Fruit fly (Drosophila melanogaster): ENCODE data around the gene Cpr97Eb.

The Cpr97Eb gene

dm6 chr3R:27070906-27071498 lies 19.9 kb downstream of the Cpr97Eb start (continued):
- no peak for TF ChIP-seq CG34376 (GFP tag; optimal IDR thresholded peaks at IDR 0.05)
- TF ChIP-seq CG1832 (GFP tag; optimal IDR thresholded peaks at IDR 0.05): no peak
- no peak for TF ChIP-seq gsb-n (tag; optimal IDR thresholded peaks at IDR 0.05)
- no peak for TF ChIP-seq CG10209 (GFP tag; optimal IDR thresholded peaks at IDR 0.05)
- TF ChIP-seq CG7987 (GFP tag; optimal IDR thresholded peaks at IDR 0.05): no peak
- TF ChIP-seq CG4424 (GFP tag; optimal IDR thresholded peaks at IDR 0.05): no peak
- no peak for TF ChIP-seq ewg (GFP tag; optimal IDR thresholded peaks at IDR 0.05)
- no peak for TF ChIP-seq CG11093 (GFP tag; IDR thresholded peaks at IDR 0.05)
- TF ChIP-seq C15 (GFP tag; IDR thresholded peaks at IDR 0.05): no peak
- TF ChIP-seq vfl (GFP tag; optimal IDR thresholded peaks at IDR 0.05): no peak
- no peak for TF ChIP-seq hkb (optimal IDR thresholded peaks at IDR 0.05)
- TF ChIP-seq hkb (GFP tag; IDR thresholded peaks at IDR 0.05): peak; percentile 15; the same call in 1 of the 2 replicates
- TF ChIP-seq CG7556 (GFP tag; optimal IDR thresholded peaks at IDR 0.05): no peak
- no peak for TF ChIP-seq ERR (GFP tag; optimal IDR thresholded peaks at IDR 0.05)
- TF ChIP-seq zfh2 (GFP tag; optimal IDR thresholded peaks at IDR 0.05): peak; percentile 9
- TF ChIP-seq Hr3 (GFP tag; optimal IDR thresholded peaks at IDR 0.05): no peak
- TF ChIP-seq Mrtf (GFP tag; IDR thresholded peaks at IDR 0.05): no peak
- no peak for TF ChIP-seq CG5245 (GFP tag; optimal IDR thresholded peaks at IDR 0.05)
- no peak for TF ChIP-seq Abd-B (GFP tag; optimal IDR thresholded peaks at IDR 0.05)
- no peak for TF ChIP-seq btn (GFP tag; optimal IDR thresholded peaks at IDR 0.05)
- TF ChIP-seq dmrt99B (tag; optimal IDR thresholded peaks at IDR 0.05): peak; percentile 8
- no peak for TF ChIP-seq Myb (GFP tag; optimal IDR thresholded peaks at IDR 0.05)
- TF ChIP-seq CG13624 (GFP tag; optimal IDR thresholded peaks at IDR 0.05): no peak
- no peak for TF ChIP-seq cad (GFP tag; optimal IDR thresholded peaks at IDR 0.05)
- no peak for TF ChIP-seq Elba2 (GFP tag; optimal IDR thresholded peaks at IDR 0.05)
- no peak for TF ChIP-seq Sox100B (GFP tag; optimal IDR thresholded peaks at IDR 0.05)
- TF ChIP-seq bigmax (GFP tag; optimal IDR thresholded peaks at IDR 0.05): no peak
- no peak for TF ChIP-seq sens-2 (GFP tag; IDR thresholded peaks at IDR 0.05)
- no peak for TF ChIP-seq E2f1 (GFP tag; IDR thresholded peaks at IDR 0.05)
- no peak for TF ChIP-seq tap (tag; optimal IDR thresholded peaks at IDR 0.05)
- no peak for TF ChIP-seq Mes4 (GFP tag; optimal IDR thresholded peaks at IDR 0.05)
- TF ChIP-seq CG10654 (GFP tag; optimal IDR thresholded peaks at IDR 0.05): no peak
- TF ChIP-seq Kr (GFP tag; optimal IDR thresholded peaks at IDR 0.05): no peak
- TF ChIP-seq CG4282 (GFP tag; optimal IDR thresholded peaks at IDR 0.05): no peak
- no peak for TF ChIP-seq CG15696 (tag; optimal IDR thresholded peaks at IDR 0.05)
- TF ChIP-seq CG11085 (GFP tag; IDR thresholded peaks at IDR 0.05): 0 out of 2 replicates have a peak, but pooled peaks have one; percentile 6
- no peak for TF ChIP-seq twi (tag; optimal IDR thresholded peaks at IDR 0.05)
- TF ChIP-seq NfI (GFP tag; optimal IDR thresholded peaks at IDR 0.05): peak; percentile 1
- peak; percentile 32; the same call in 1 of the 2 replicates for TF ChIP-seq slbo (GFP tag; IDR thresholded peaks at IDR 0.05)
- TF ChIP-seq Ets97D (GFP tag; optimal IDR thresholded peaks at IDR 0.05): no peak
- TF ChIP-seq CG16813 (GFP tag; IDR thresholded peaks at IDR 0.05; ENCODE audit: partially characterized antibody): 0 out of 3 replicates have a peak, but pooled peaks have one; percentile 26
- TF ChIP-seq CG6683 (GFP tag; optimal IDR thresholded peaks at IDR 0.05): no peak
- peak; percentile 20 for TF ChIP-seq ind (GFP tag; optimal IDR thresholded peaks at IDR 0.05)
- TF ChIP-seq CG6791 (GFP tag; IDR thresholded peaks at IDR 0.05; ENCODE audit: partially characterized antibody): no peak
- TF ChIP-seq Drgx (GFP tag; IDR thresholded peaks at IDR 0.05): no peak
- no peak for TF ChIP-seq Ravus (GFP tag; IDR thresholded peaks at IDR 0.05)
- TF ChIP-seq br (optimal IDR thresholded peaks at IDR 0.05): no peak
- TF ChIP-seq yki (optimal IDR thresholded peaks at IDR 0.05): no peak
- TF ChIP-seq sna (GFP tag; IDR thresholded peaks at IDR 0.05; ENCODE audit: partially characterized antibody): no peak
- no peak for TF ChIP-seq CG17568 (GFP tag; optimal IDR thresholded peaks at IDR 0.05)
- TF ChIP-seq CG11398 (GFP tag; optimal IDR thresholded peaks at IDR 0.05): no peak
- peak; percentile 23 for TF ChIP-seq CG12769 (tag; optimal IDR thresholded peaks at IDR 0.05)
